Worm (Caenorhabditis elegans) whole organism, young adult: Measurements from ENCODE around the gene ZK616.5.
A peak's percentile ranks its signal among the peaks of the same experiment; 100 is the strongest.

Experiments
- B0035.1 ChIP-seq: sonication (generic microtip); optimal IDR thresholded peaks from 2 replicates; lab custom pipeline; 2016; ENCODE audit warnings: missing genetic modification characterization, mild to moderate bottlenecking, missing compliant biosample characterization, missing genotype, missing genetic modification reagents
- B0336.3 ChIP-seq: fragments of 200-800 bp; sonication (Bioruptor generic); IDR thresholded peaks from 2 replicates; pipeline ENCODE4 v1.3.6; 2022; ENCODE audit warnings: missing genetic modification characterization, missing compliant biosample characterization
- C06A6.2 ChIP-seq: fragments of 200-800 bp; sonication (Bioruptor generic); conservative IDR thresholded peaks from 2 replicates; pipeline ENCODE4 v1.3.6; 2022; ENCODE audit warnings: missing genetic modification characterization, missing compliant biosample characterization
- D2030.7 ChIP-seq: fragments of 200-800 bp; sonication (Bioruptor generic); IDR thresholded peaks from 2 replicates; pipeline ENCODE4 v1.3.6; 2022; ENCODE audit warnings: missing genetic modification reagents, missing genetic modification characterization, missing compliant biosample characterization
- F10E7.11 ChIP-seq: sonication (generic microtip); optimal IDR thresholded peaks from 2 replicates; lab custom pipeline; 2017; ENCODE audit warnings: mild to moderate bottlenecking, missing genetic modification characterization, moderate library complexity, missing compliant biosample characterization
- F22D6.2 ChIP-seq: sonication (generic microtip); optimal IDR thresholded peaks from 2 replicates; lab custom pipeline; 2016; ENCODE audit warnings: mild to moderate bottlenecking, missing genetic modification characterization, missing compliant biosample characterization
- F37B4.10 ChIP-seq: fragments of 200-800 bp; sonication (Bioruptor generic); IDR thresholded peaks from 2 replicates; pipeline ENCODE4 v1.3.6; 2022; ENCODE audit warnings: missing genetic modification characterization, missing compliant biosample characterization
- F49E8.2 ChIP-seq: sonication (generic microtip); optimal IDR thresholded peaks from 3 replicates; lab custom pipeline; 2017; ENCODE audit warnings: missing genetic modification characterization, mild to moderate bottlenecking, missing compliant biosample characterization, antibody characterized with exemption, moderate library complexity; ENCODE audit not compliant: insufficient read depth
- F57A8.1 ChIP-seq: fragments of 200-800 bp; sonication (Bioruptor generic); optimal IDR thresholded peaks from 2 replicates; lab custom pipeline; 2018; ENCODE audit warnings: mild to moderate bottlenecking, missing genetic modification characterization, moderate library complexity, missing compliant biosample characterization
- T07F8.4 ChIP-seq: sonication (generic microtip); optimal IDR thresholded peaks from 2 replicates; lab custom pipeline; 2016; ENCODE audit warnings: mild to moderate bottlenecking, missing genetic modification characterization, moderate library complexity, missing compliant biosample characterization
- Y53F4B.3 ChIP-seq: fragments of 200-800 bp; sonication (Bioruptor generic); IDR thresholded peaks from 2 replicates; pipeline ENCODE4 v1.3.6; 2022; ENCODE audit warnings: missing genetic modification reagents, missing genetic modification characterization, missing compliant biosample characterization
- Y95B8A.8 ChIP-seq: fragments of 200-800 bp; sonication (Bioruptor generic); IDR thresholded peaks from 2 replicates; pipeline ENCODE4 v1.3.6; 2022; ENCODE audit warnings: missing genetic modification reagents, missing genetic modification characterization, missing compliant biosample characterization
- akir-1 ChIP-seq: fragments of 200-800 bp; sonication (Bioruptor generic); optimal IDR thresholded peaks from 2 replicates; lab custom pipeline; 2018; ENCODE audit warnings: mild to moderate bottlenecking, missing genetic modification characterization, moderate library complexity, missing compliant biosample characterization
- attf-5 ChIP-seq: fragments of 200-800 bp; sonication (Bioruptor generic); optimal IDR thresholded peaks from 2 replicates; lab custom pipeline; 2018; ENCODE audit warnings: mild to moderate bottlenecking, missing genetic modification characterization, missing compliant biosample characterization
- ccch-3 ChIP-seq: fragments of 200-800 bp; sonication (Bioruptor generic); optimal IDR thresholded peaks from 2 replicates; lab custom pipeline; 2018; ENCODE audit warnings: mild to moderate bottlenecking, missing genetic modification characterization, missing compliant biosample characterization
- ceh-100 ChIP-seq: fragments of 200-800 bp; sonication (Bioruptor generic); IDR thresholded peaks from 2 replicates; pipeline ENCODE4 v1.3.6; 2022; ENCODE audit warnings: missing genetic modification reagents, missing genetic modification characterization, missing compliant biosample characterization
- ceh-27 ChIP-seq: fragments of 200-800 bp; sonication (Bioruptor generic); optimal IDR thresholded peaks from 2 replicates; lab custom pipeline; 2018; ENCODE audit warnings: mild to moderate bottlenecking, missing genetic modification characterization, moderate library complexity, missing compliant biosample characterization
- dpl-1 ChIP-seq: fragments of 150-350 bp; optimal IDR thresholded peaks from 2 replicates; lab custom pipeline; 2014; ENCODE audit warnings: missing biosample characterization, missing genetic modification reagents, missing genetic modification characterization
- efl-1 ChIP-seq: fragments of 150-350 bp; optimal IDR thresholded peaks from 2 replicates; lab custom pipeline; 2014; ENCODE audit warnings: missing biosample characterization, missing genetic modification reagents, missing genetic modification characterization
- egl-18 ChIP-seq: fragments of 200-800 bp; sonication (Bioruptor generic); IDR thresholded peaks from 2 replicates; pipeline ENCODE4 v1.3.6; 2022; ENCODE audit warnings: missing genetic modification reagents, missing genetic modification characterization, missing compliant biosample characterization
- ekl-4 ChIP-seq: fragments of 200-800 bp; sonication (Bioruptor generic); IDR thresholded peaks from 2 replicates; pipeline ENCODE4 v1.3.6; 2022; ENCODE audit warnings: missing genetic modification reagents, missing genetic modification characterization, missing compliant biosample characterization
- hmg-1.2 ChIP-seq: fragments of 200-800 bp; sonication (Bioruptor generic); IDR thresholded peaks from 2 replicates; pipeline ENCODE4 v1.3.6; 2022; ENCODE audit warnings: missing genetic modification reagents, missing genetic modification characterization, missing compliant biosample characterization
- hsf-1 ChIP-seq: fragments of 200-800 bp; sonication (Bioruptor generic); IDR thresholded peaks from 2 replicates; pipeline ENCODE4 v1.3.6; 2022; ENCODE audit warnings: missing genetic modification reagents, missing genetic modification characterization, missing compliant biosample characterization
- lin-40 ChIP-seq: sonication (generic microtip); optimal IDR thresholded peaks from 2 replicates; lab custom pipeline; 2016; ENCODE audit warnings: missing genetic modification characterization, mild to moderate bottlenecking, missing compliant biosample characterization, missing genotype, missing genetic modification reagents
- lin-54 ChIP-seq: fragments of 200-800 bp; sonication (Bioruptor generic); optimal IDR thresholded peaks from 2 replicates; lab custom pipeline; 2018; ENCODE audit warnings: mild to moderate bottlenecking, missing genetic modification characterization, missing compliant biosample characterization
- lsl-1 ChIP-seq: fragments of 200-800 bp; sonication (Bioruptor generic); optimal IDR thresholded peaks from 2 replicates; lab custom pipeline; 2018; ENCODE audit warnings: mild to moderate bottlenecking, missing genetic modification characterization, moderate library complexity, missing compliant biosample characterization
- lsy-27 ChIP-seq: sonication (generic microtip); optimal IDR thresholded peaks from 2 replicates; lab custom pipeline; 2017; ENCODE audit warnings: missing genetic modification characterization, mild to moderate bottlenecking, missing compliant biosample characterization, antibody characterized with exemption, missing genotype, borderline replicate concordance; ENCODE audit not compliant: insufficient read depth
- madf-10 ChIP-seq: sonication (generic microtip); optimal IDR thresholded peaks from 2 replicates; lab custom pipeline; 2016; ENCODE audit warnings: mild to moderate bottlenecking, missing genetic modification characterization, missing compliant biosample characterization
- madf-3 ChIP-seq: fragments of 200-800 bp; sonication (Bioruptor generic); IDR thresholded peaks from 2 replicates; pipeline ENCODE4 v1.3.6; 2022; ENCODE audit warnings: missing genetic modification reagents, missing genetic modification characterization, missing compliant biosample characterization
- madf-6 ChIP-seq: fragments of 200-800 bp; sonication (Bioruptor generic); IDR thresholded peaks from 2 replicates; pipeline ENCODE4 v1.3.6; 2022; ENCODE audit warnings: missing genetic modification reagents, missing genetic modification characterization, missing compliant biosample characterization
- mcd-1 ChIP-seq: fragments of 200-800 bp; sonication (Bioruptor generic); IDR thresholded peaks from 2 replicates; pipeline ENCODE4 v1.3.6; 2022; ENCODE audit warnings: missing genetic modification reagents, missing genetic modification characterization, missing compliant biosample characterization
- mxl-1 ChIP-seq: sonication (generic microtip); optimal IDR thresholded peaks from 2 replicates; lab custom pipeline; 2016; ENCODE audit warnings: missing genetic modification characterization, missing compliant biosample characterization
- nfya-2 ChIP-seq: fragments of 200-800 bp; sonication (Bioruptor generic); IDR thresholded peaks from 2 replicates; pipeline ENCODE4 v1.3.6; 2022; ENCODE audit warnings: missing genetic modification reagents, missing genetic modification characterization, missing compliant biosample characterization
- nhr-120 ChIP-seq: fragments of 200-800 bp; sonication (Bioruptor generic); IDR thresholded peaks from 2 replicates; pipeline ENCODE4 v1.3.6; 2022; ENCODE audit warnings: missing genetic modification characterization, missing compliant biosample characterization
- pbrm-1 ChIP-seq: fragments of 200-800 bp; sonication (Bioruptor generic); IDR thresholded peaks from 2 replicates; pipeline ENCODE4 v1.3.6; 2022; ENCODE audit warnings: missing genetic modification reagents, missing genetic modification characterization, missing compliant biosample characterization
- sdz-38 ChIP-seq: sonication (generic microtip); optimal IDR thresholded peaks from 2 replicates; lab custom pipeline; 2016; ENCODE audit warnings: missing genotype, missing genetic modification characterization, missing compliant biosample characterization
- snpc-1.3 ChIP-seq: sonication (generic microtip); optimal IDR thresholded peaks from 2 replicates; lab custom pipeline; 2017; ENCODE audit warnings: missing genetic modification characterization, mild to moderate bottlenecking, missing compliant biosample characterization, antibody characterized with exemption, moderate library complexity, missing genotype, missing genetic modification reagents; ENCODE audit not compliant: insufficient read depth
- snpc-4 ChIP-seq, 5 experiments: fragments of 150-350 bp in 1 of 5; sonication (generic microtip) in 4 of 5; optimal IDR thresholded peaks; 2 replicates each; lab custom pipeline; 2014 to 2018; ENCODE audit warnings: missing genetic modification characterization in 5 of 5, missing biosample characterization in 3 of 5, antibody characterized with exemption in 2 of 5, mild to moderate bottlenecking in 2 of 5, missing compliant biosample characterization in 2 of 5, missing genotype in 2 of 5, moderate library complexity in 2 of 5, missing genetic modification reagents in 1 of 5
- somi-1 ChIP-seq: fragments of 200-800 bp; sonication (Bioruptor generic); optimal IDR thresholded peaks from 2 replicates; lab custom pipeline; 2018; ENCODE audit warnings: mild to moderate bottlenecking, missing genetic modification characterization, missing compliant biosample characterization
- tbp1 ChIP-seq: fragments of 200-800 bp; sonication (Bioruptor generic); optimal IDR thresholded peaks from 2 replicates; lab custom pipeline; 2018; ENCODE audit warnings: mild to moderate bottlenecking, missing genetic modification characterization, missing compliant biosample characterization
- tlf-1 ChIP-seq: fragments of 200-800 bp; sonication (Bioruptor generic); optimal IDR thresholded peaks from 2 replicates; lab custom pipeline; 2018; ENCODE audit warnings: mild to moderate bottlenecking, missing genetic modification characterization, missing compliant biosample characterization
- unc-62 ChIP-seq: fragments of 150-350 bp; optimal IDR thresholded peaks from 2 replicates; lab custom pipeline; 2014; ENCODE audit warnings: missing biosample characterization, missing genetic modification reagents, missing genetic modification characterization
- zim-3 ChIP-seq: sonication (generic microtip); optimal IDR thresholded peaks from 2 replicates; lab custom pipeline; 2017; ENCODE audit warnings: mild to moderate bottlenecking, missing genetic modification characterization, moderate library complexity, missing compliant biosample characterization
- ztf-3 ChIP-seq: fragments of 200-800 bp; sonication (Bioruptor generic); optimal IDR thresholded peaks from 2 replicates; lab custom pipeline; 2018; ENCODE audit warnings: mild to moderate bottlenecking, missing genetic modification characterization, missing compliant biosample characterization

The ZK616.5 gene

ce11 chrIV:5368860-5369259 is 22.9 kb upstream of the ZK616.5 start (continued):
- TF ChIP-seq attf-5 (GFP tag; lab: Kevin White, UChicago) (peak; percentile 77), F37B4.10 (no peak), nfya-2 (GFP tag; lab: Robert Waterston, UW) (no peak), tbp1 (GFP tag; lab: Kevin White, UChicago) (peak; percentile 8), Y95B8A.8 (0 out of 2 replicates have a peak, but pooled peaks have one; percentile 40), unc-62 (GFP tag; lab: Kevin White, UChicago) (no peak), ekl-4 (0 out of 2 replicates have a peak, but pooled peaks have one; percentile 48), madf-6 (GFP tag; lab: Robert Waterston, UW) (peak; percentile 52), F22D6.2 (no peak), egl-18 (GFP tag; lab: Robert Waterston, UW) (peak; percentile 63; the same call in 1 of the 2 replicates), B0336.3 (GFP tag; lab: Robert Waterston, UW) (peak; percentile 46; the same call in 1 of the 2 replicates), hmg-1.2 (GFP tag; lab: Robert Waterston, UW) (peak; percentile 93)

- TF ChIP-seq mcd-1 (0 out of 2 replicates have a peak, but pooled peaks have one; percentile 31), ccch-3 (GFP tag; lab: Kevin White, UChicago) (no peak)
- TF ChIP-seq, all 124 proteins: peak for 1
Measured at ce11 chrIV:5369414-5369813, 22.3 kb upstream of the ZK616.5 start, which contains the start of gene F41H10.3. TSS of gene F41H10.3 (plus strand) at chrIV:5369801.

ce11 chrIV:5370914-5371313 is 20.8 kb upstream of the ZK616.5 start:
- TF ChIP-seq zim-3 (tag; lab: Kevin White, UChicago) (no peak), tlf-1 (GFP tag; lab: Kevin White, UChicago) (no peak), sdz-38 (no peak), ceh-27 (no peak), snpc-1.3 (tag; lab: Kevin White, UChicago) (peak; percentile 18), D2030.7 (GFP tag; lab: Robert Waterston, UW) (no peak), akir-1 (no peak), madf-3 (GFP tag; lab: Robert Waterston, UW) (no peak), Y53F4B.3 (GFP tag; lab: Robert Waterston, UW) (no peak), lin-54 (GFP tag; lab: Kevin White, UChicago) (no peak), lsy-27 (tag; lab: Kevin White, UChicago) (no peak), F49E8.2 (tag; lab: Kevin White, UChicago) (no peak), ceh-100 (GFP tag; lab: Robert Waterston, UW) (0 out of 2 replicates have a peak, but pooled peaks have one; percentile 26), lsl-1 (peak; percentile 9), unc-62 (GFP tag; lab: Kevin White, UChicago) (no peak), F57A8.1 (no peak), somi-1 (GFP tag; lab: Kevin White, UChicago) (no peak), lin-40 (tag; lab: Kevin White, UChicago) (no peak), F37B4.10 (no peak), T07F8.4 (tag; lab: Kevin White, UChicago) (no peak), mxl-1 (no peak), efl-1 (GFP tag; lab: Kevin White, UChicago) (peak; percentile 12), madf-10 (tag; lab: Kevin White, UChicago) (no peak), hsf-1 (GFP tag; lab: Robert Waterston, UW) (no peak), C06A6.2 (GFP tag; lab: Robert Waterston, UW) (no peak), snpc-4 (GFP tag; optimal IDR thresholded peaks at IDR 0.05; lab: Kevin White, UChicago) (no peak), snpc-4 (tag; optimal IDR thresholded peaks at IDR 0.05; lab: Kevin White, UChicago) (peak in 2 of 4 experiments; percentile 65 to 78), nhr-120 (GFP tag; lab: Robert Waterston, UW) (no peak), pbrm-1 (GFP tag; lab: Robert Waterston, UW) (no peak), F10E7.11 (tag; lab: Kevin White, UChicago) (no peak), B0035.1 (tag; lab: Kevin White, UChicago) (no peak), tbp1 (GFP tag; lab: Kevin White, UChicago) (no peak), dpl-1 (GFP tag; lab: Kevin White, UChicago) (no peak), madf-6 (GFP tag; lab: Robert Waterston, UW) (no peak), ztf-3 (GFP tag; lab: Kevin White, UChicago) (no peak)
